Worm (Caenorhabditis elegans) whole organism, mixed stage, embryonic: ENCODE measurements around the gene T28A8.5.

Source experiments
- ceh-39 ChIP-seq: fragments of 150-350 bp; optimal IDR thresholded peaks from 2 replicates; lab custom pipeline; 2014; ENCODE audit warnings: missing biosample characterization, missing genetic modification characterization
- drap-1 ChIP-seq: fragments of 200-800 bp; sonication (Bioruptor generic); optimal IDR thresholded peaks from 3 replicates; lab custom pipeline; 2018; ENCODE audit warnings: mild to moderate bottlenecking, missing genetic modification characterization, missing compliant biosample characterization
- mab-5 ChIP-seq: fragments of 150-350 bp; optimal IDR thresholded peaks from 2 replicates; lab custom pipeline; 2014; ENCODE audit warnings: missing biosample characterization, missing genetic modification characterization
- mep-1 ChIP-seq: fragments of 150-350 bp; optimal IDR thresholded peaks from 2 replicates; lab custom pipeline; 2017; ENCODE audit warnings: missing biosample characterization, missing genetic modification reagents, missing genetic modification characterization, inconsistent platforms
- snpc-4 ChIP-seq: fragments of 150-350 bp; optimal IDR thresholded peaks from 2 replicates; lab custom pipeline; 2014; ENCODE audit warnings: missing biosample characterization, missing genetic modification characterization
- zip-8 ChIP-seq: fragments of 150-350 bp; optimal IDR thresholded peaks from 2 replicates; lab custom pipeline; 2014; ENCODE audit warnings: missing biosample characterization, missing genetic modification characterization

DNA sequence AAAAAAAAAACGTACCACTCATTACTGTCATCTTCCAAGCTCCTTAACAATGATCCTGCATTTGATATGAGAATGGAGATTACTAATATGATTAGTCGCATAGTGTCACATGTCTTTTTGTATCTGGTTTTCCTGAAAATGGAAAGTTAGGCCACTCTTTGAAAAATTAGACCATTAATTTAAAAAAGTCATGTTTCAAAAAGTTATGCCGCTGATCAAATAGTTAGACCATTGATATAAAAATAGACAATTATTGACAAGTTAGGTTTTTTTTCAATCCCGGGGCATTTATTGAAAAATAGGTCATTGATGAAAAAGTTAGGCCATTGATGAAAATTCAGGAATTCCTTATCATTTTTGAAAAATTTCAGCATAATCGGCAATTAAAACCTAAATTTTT lies 17.4 kb upstream of the T28A8.5 start, which contains the start of gene acc-4:
- TF ChIP-seq snpc-4 (no peak), mab-5 (tag; lab: Kevin White, UChicago) (no peak), mep-1 (no peak), ceh-39 (tag; lab: Kevin White, UChicago) (no peak), drap-1 (GFP tag; lab: Kevin White, UChicago) (no peak), zip-8 (tag; lab: Kevin White, UChicago) (no peak)
